Fruit fly (Drosophila melanogaster) whole organism, embryonic: ENCODE results near the gene CG11593.

Experiments used
- Atf3 ChIP-seq: fragments of 200-800 bp; sonication (Bioruptor generic); optimal IDR thresholded peaks from 3 replicates; lab custom pipeline; 2016; ENCODE audit warnings: missing biosample characterization, missing genetic modification characterization
- CG10565 ChIP-seq: fragments of 200-800 bp; sonication (Bioruptor generic); optimal IDR thresholded peaks from 3 replicates; lab custom pipeline; 2016; ENCODE audit warnings: missing biosample characterization, mild to moderate bottlenecking, missing genetic modification characterization
- CG10979 ChIP-seq: fragments of 200-800 bp; sonication (Bioruptor generic); optimal IDR thresholded peaks from 2 replicates; lab custom pipeline; 2018; ENCODE audit warnings: missing biosample characterization, mild to moderate bottlenecking, missing genetic modification characterization, moderate library complexity
- CG11398 ChIP-seq: fragments of 200-800 bp; sonication (Bioruptor generic); optimal IDR thresholded peaks from 2 replicates; lab custom pipeline; 2016; ENCODE audit warnings: missing biosample characterization, missing genetic modification characterization
- CG12942 ChIP-seq: fragments of 200-800 bp; sonication (Bioruptor generic); optimal IDR thresholded peaks from 3 replicates; lab custom pipeline; 2016; ENCODE audit warnings: missing biosample characterization, missing genetic modification characterization
- CG1529 ChIP-seq: fragments of 200-800 bp; sonication (Bioruptor generic); optimal IDR thresholded peaks from 3 replicates; lab custom pipeline; 2018; ENCODE audit warnings: missing biosample characterization, missing genetic modification characterization
- CG15514 ChIP-seq: fragments of 200-800 bp; sonication (Bioruptor generic); optimal IDR thresholded peaks from 3 replicates; lab custom pipeline; 2017; ENCODE audit warnings: missing biosample characterization, missing genetic modification characterization, mild to moderate bottlenecking, moderate library complexity, missing genetic modification reagents
- CG15601 ChIP-seq: fragments of 200-800 bp; sonication (Bioruptor generic); optimal IDR thresholded peaks from 3 replicates; lab custom pipeline; 2019; ENCODE audit warnings: missing biosample characterization, mild to moderate bottlenecking, missing genetic modification characterization, moderate library complexity
- CG17829 ChIP-seq: fragments of 200-800 bp; optimal IDR thresholded peaks from 2 replicates; lab custom pipeline; 2019; ENCODE audit warnings: missing biosample characterization, mild to moderate bottlenecking, missing genetic modification characterization, moderate library complexity
- CG1792 ChIP-seq: fragments of 200-800 bp; sonication (Bioruptor generic); optimal IDR thresholded peaks from 2 replicates; lab custom pipeline; 2016; ENCODE audit warnings: missing biosample characterization, missing genetic modification characterization
- CG2678 ChIP-seq: fragments of 200-800 bp; sonication (Bioruptor generic); optimal IDR thresholded peaks from 3 replicates; lab custom pipeline; 2019; ENCODE audit warnings: missing biosample characterization, mild to moderate bottlenecking, missing genetic modification characterization, moderate library complexity
- CG4360 ChIP-seq: fragments of 200-800 bp; sonication (Bioruptor generic); IDR thresholded peaks from 2 replicates; pipeline ENCODE4 v1.3.6; 2022; ENCODE audit warnings: missing biosample characterization, missing genetic modification characterization
- CG5180 ChIP-seq: fragments of 200-800 bp; sonication (Bioruptor generic); optimal IDR thresholded peaks from 3 replicates; lab custom pipeline; 2017; ENCODE audit warnings: missing biosample characterization, missing genetic modification characterization, mild to moderate bottlenecking, moderate library complexity, missing genetic modification reagents
- CG6689 ChIP-seq: fragments of 200-800 bp; sonication (Bioruptor generic); IDR thresholded peaks from 2 replicates; pipeline ENCODE4 v1.3.6; 2022; ENCODE audit warnings: missing biosample characterization, missing genetic modification characterization
- CG9876 ChIP-seq: fragments of 200-800 bp; sonication (Bioruptor generic); optimal IDR thresholded peaks from 2 replicates; lab custom pipeline; 2016; ENCODE audit warnings: missing biosample characterization, missing genetic modification characterization
- CHES-1-like ChIP-seq: fragments of 200-800 bp; sonication (Bioruptor generic); optimal IDR thresholded peaks from 2 replicates; lab custom pipeline; 2016; ENCODE audit warnings: missing biosample characterization, missing genetic modification characterization
- D19B ChIP-seq: fragments of 200-800 bp; sonication (Bioruptor generic); optimal IDR thresholded peaks from 2 replicates; lab custom pipeline; 2017; ENCODE audit warnings: missing biosample characterization, mild to moderate bottlenecking, missing genetic modification characterization
- Dad ChIP-seq: fragments of 200-800 bp; sonication (Bioruptor generic); optimal IDR thresholded peaks from 3 replicates; lab custom pipeline; 2016; ENCODE audit warnings: missing biosample characterization, missing genetic modification characterization
- Dll ChIP-seq: fragments of 200-800 bp; sonication (Bioruptor generic); IDR thresholded peaks from 4 replicates; pipeline ENCODE4 v1.3.6; 2022; ENCODE audit warnings: missing biosample characterization, missing genetic modification characterization; ENCODE audit not compliant: partially characterized antibody
- Eip74EF ChIP-seq, 2 experiments: fragments of 200-800 bp in 1 of 2; fragments of >200 bp in 1 of 2; sonication (Bioruptor generic) in 1 of 2; optimal IDR thresholded peaks; 2 replicates each; lab custom pipeline; 2017 to 2019; ENCODE audit warnings: missing biosample characterization in 2 of 2, missing genetic modification characterization in 2 of 2, mild to moderate bottlenecking in 1 of 2, moderate library complexity in 1 of 2
- Elba2 ChIP-seq: fragments of 200-800 bp; sonication (Bioruptor generic); optimal IDR thresholded peaks from 3 replicates; lab custom pipeline; 2016; ENCODE audit warnings: missing biosample characterization, missing genetic modification characterization
- Hey ChIP-seq: fragments of 200-800 bp; sonication (Bioruptor generic); optimal IDR thresholded peaks from 3 replicates; lab custom pipeline; 2018; ENCODE audit warnings: missing biosample characterization, mild to moderate bottlenecking, missing genetic modification characterization
- Nf-YC ChIP-seq: fragments of 200-800 bp; optimal IDR thresholded peaks from 3 replicates; lab custom pipeline; 2019; ENCODE audit warnings: missing biosample characterization, mild to moderate bottlenecking, missing genetic modification characterization, moderate library complexity
- Side ChIP-seq: fragments of 200-800 bp; sonication (Bioruptor generic); optimal IDR thresholded peaks from 2 replicates; lab custom pipeline; 2016; ENCODE audit warnings: missing biosample characterization, missing genetic modification characterization
- Sox100B ChIP-seq: fragments of 200-800 bp; sonication (Bioruptor generic); optimal IDR thresholded peaks from 3 replicates; lab custom pipeline; 2018; ENCODE audit warnings: missing biosample characterization, mild to moderate bottlenecking, missing genetic modification characterization
- Stat92E ChIP-seq, 3 experiments: fragments of >200 bp in 2 of 3; fragments of 200-800 bp in 1 of 3; sonication (Bioruptor generic) in 1 of 3; optimal IDR thresholded peaks; 2 replicates each; lab custom pipeline; 2017 to 2019; ENCODE audit warnings: missing biosample characterization in 3 of 3, missing genetic modification characterization in 3 of 3, mild to moderate bottlenecking in 1 of 3, moderate library complexity in 1 of 3
- TFAM ChIP-seq: fragments of 200-800 bp; sonication (Bioruptor generic); optimal IDR thresholded peaks from 2 replicates; lab custom pipeline; 2017; ENCODE audit warnings: missing biosample characterization, missing genetic modification characterization, inconsistent platforms
- ac ChIP-seq: fragments of 200-800 bp; sonication (Bioruptor generic); optimal IDR thresholded peaks from 3 replicates; lab custom pipeline; 2017; ENCODE audit warnings: missing biosample characterization, mild to moderate bottlenecking, missing genetic modification characterization
- caup ChIP-seq: fragments of 200-800 bp; sonication (Bioruptor generic); optimal IDR thresholded peaks from 3 replicates; lab custom pipeline; 2017; ENCODE audit warnings: missing biosample characterization, mild to moderate bottlenecking, missing genetic modification characterization, moderate library complexity; ENCODE audit not compliant: severe bottlenecking
- croc ChIP-seq: fragments of 200-800 bp; sonication (Bioruptor generic); conservative IDR thresholded peaks from 3 replicates; pipeline ENCODE4 v1.3.6; 2022; ENCODE audit warnings: missing biosample characterization, missing genetic modification characterization
- cwo ChIP-seq: fragments of 200-800 bp; sonication (Bioruptor generic); optimal IDR thresholded peaks from 3 replicates; lab custom pipeline; 2017; ENCODE audit warnings: missing biosample characterization, missing genetic modification characterization, mild to moderate bottlenecking, moderate library complexity, missing genetic modification reagents
- dm ChIP-seq: fragments of 200-800 bp; sonication (Bioruptor generic); optimal IDR thresholded peaks from 3 replicates; lab custom pipeline; 2016; ENCODE audit warnings: missing biosample characterization, missing genetic modification characterization
- eyg ChIP-seq: fragments of 200-800 bp; sonication (Bioruptor generic); optimal IDR thresholded peaks from 3 replicates; lab custom pipeline; 2016; ENCODE audit warnings: missing biosample characterization, missing genetic modification characterization
- fu2 ChIP-seq: fragments of 200-800 bp; sonication (Bioruptor generic); optimal IDR thresholded peaks from 2 replicates; lab custom pipeline; 2016; ENCODE audit warnings: missing biosample characterization, missing genetic modification characterization
- gt ChIP-seq: fragments of 200-800 bp; sonication (Bioruptor generic); IDR thresholded peaks from 2 replicates; pipeline ENCODE4 v1.3.6; 2022; ENCODE audit warnings: missing biosample characterization, missing genetic modification characterization
- kni ChIP-seq: fragments of 200-800 bp; sonication (Bioruptor generic); optimal IDR thresholded peaks from 3 replicates; lab custom pipeline; 2017; ENCODE audit warnings: mild to moderate bottlenecking, missing biosample characterization, missing genetic modification reagents, missing genetic modification characterization
- peb ChIP-seq: fragments of 200-800 bp; sonication (Bioruptor generic); IDR thresholded peaks from 2 replicates; pipeline ENCODE4 v1.3.6; 2022; ENCODE audit warnings: missing biosample characterization, missing genetic modification characterization
- pho ChIP-seq: fragments of 200-800 bp; sonication (Bioruptor generic); optimal IDR thresholded peaks from 2 replicates; lab custom pipeline; 2016; ENCODE audit warnings: missing biosample characterization, missing genetic modification characterization
- prd ChIP-seq, 3 experiments: fragments of >200 bp in 2 of 3; fragments of 200-800 bp in 1 of 3; sonication (Bioruptor generic) in 1 of 3; optimal IDR thresholded peaks in 2 of 3; IDR thresholded peaks in 1 of 3; 2 replicates in 2 of 3; 3 replicates in 1 of 3; pipeline versions ENCODE4 v1.3.6 to Lab custom; 2017 to 2022; ENCODE audit warnings: missing biosample characterization in 1 of 3, missing genetic modification characterization in 1 of 3
- pros ChIP-seq: fragments of 200-800 bp; sonication (Bioruptor generic); optimal IDR thresholded peaks from 3 replicates; lab custom pipeline; 2019; ENCODE audit warnings: missing biosample characterization, mild to moderate bottlenecking, missing genetic modification characterization, moderate library complexity
- pum ChIP-seq: fragments of 200-800 bp; sonication (Bioruptor generic); optimal IDR thresholded peaks from 2 replicates; lab custom pipeline; 2016; ENCODE audit warnings: missing biosample characterization, missing genetic modification characterization
- run ChIP-seq: fragments of 200-800 bp; sonication (Bioruptor generic); optimal IDR thresholded peaks from 3 replicates; lab custom pipeline; 2018; ENCODE audit warnings: missing biosample characterization, mild to moderate bottlenecking, missing genetic modification characterization
- slou ChIP-seq: fragments of 200-800 bp; sonication (Bioruptor generic); optimal IDR thresholded peaks from 3 replicates; lab custom pipeline; 2016; ENCODE audit warnings: missing biosample characterization, missing genetic modification characterization
- slp2 ChIP-seq: fragments of 200-800 bp; sonication (Bioruptor generic); optimal IDR thresholded peaks from 2 replicates; lab custom pipeline; 2016; ENCODE audit warnings: missing biosample characterization, missing genetic modification characterization
- so ChIP-seq: fragments of 200-800 bp; sonication (Bioruptor generic); IDR thresholded peaks from 3 replicates; pipeline ENCODE4 v1.3.6; 2022; ENCODE audit warnings: missing biosample characterization, missing genetic modification characterization
- twi ChIP-seq: fragments of 200-800 bp; optimal IDR thresholded peaks from 2 replicates; lab custom pipeline; 2019; ENCODE audit warnings: missing biosample characterization, mild to moderate bottlenecking, missing genetic modification characterization, moderate library complexity
- unc-4 ChIP-seq: fragments of 200-800 bp; sonication (Bioruptor generic); IDR thresholded peaks from 2 replicates; pipeline ENCODE4 v1.3.6; 2022; ENCODE audit warnings: missing biosample characterization, missing genetic modification characterization; ENCODE audit not compliant: partially characterized antibody
- vfl ChIP-seq: fragments of 200-800 bp; sonication (Bioruptor generic); optimal IDR thresholded peaks from 2 replicates; lab custom pipeline; 2016; ENCODE audit warnings: missing biosample characterization, missing genetic modification characterization

CG11593 gene

dm6 chr3L:4070221-4070995 lies 30.1 kb upstream of the CG11593 start (continued):
- no peak for TF ChIP-seq TFAM
- TF ChIP-seq vfl (GFP tag; lab: Kevin White, UChicago), result peak; percentile 58
- peak; percentile 85 for TF ChIP-seq dm (GFP tag; lab: Kevin White, UChicago)
- TF ChIP-seq eyg, result peak; percentile 73
- no peak for TF ChIP-seq Stat92E (GFP tag; optimal IDR thresholded peaks at IDR 0.05; lab: Kevin White, UChicago)
- peak; percentile 89 for TF ChIP-seq caup (GFP tag; lab: Kevin White, UChicago)
- peak; percentile 70 for TF ChIP-seq CG10979
- no peak for TF ChIP-seq Eip74EF (GFP tag; optimal IDR thresholded peaks at IDR 0.05; lab: Kevin White, UChicago)
- TF ChIP-seq CG12942 (GFP tag; lab: Kevin White, UChicago), result peak; percentile 79
- TF ChIP-seq CG1792 (GFP tag; lab: Kevin White, UChicago), result peak; percentile 86
- TF ChIP-seq croc (GFP tag; lab: Robert Waterston, UW), result peak; percentile 76
- TF ChIP-seq Dad (GFP tag; lab: Kevin White, UChicago), result peak; percentile 76
- TF ChIP-seq CG15601, result peak; percentile 64
- TF ChIP-seq gt (GFP tag; lab: Robert Waterston, UW), result peak; percentile 70
- peak; percentile 59 for TF ChIP-seq CG17829 (tag; lab: Kevin White, UChicago)
- peak; percentile 91 for TF ChIP-seq CG2678
- TF ChIP-seq run (tag; lab: Kevin White, UChicago), result peak; percentile 65
- TF ChIP-seq Side, result peak; percentile 69
- TF ChIP-seq slou, result peak; percentile 83
- TF ChIP-seq pum (GFP tag; lab: Kevin White, UChicago), result peak; percentile 78
- TF ChIP-seq Nf-YC (tag; lab: Kevin White, UChicago), result no peak
- TF ChIP-seq CG4360 (GFP tag; lab: Robert Waterston, UW), result peak; percentile 56
- peak; percentile 81 for TF ChIP-seq CG11398 (GFP tag; lab: Kevin White, UChicago)
- TF ChIP-seq CHES-1-like (GFP tag; lab: Kevin White, UChicago), result peak; percentile 91
- peak; percentile 29 for TF ChIP-seq CG5180 (GFP tag; lab: Kevin White, UChicago)
- TF ChIP-seq cwo, result peak; percentile 79
- no peak for TF ChIP-seq kni (GFP tag; lab: Kevin White, UChicago)
- TF ChIP-seq CG10565 (GFP tag; lab: Kevin White, UChicago), result peak; percentile 46
- TF ChIP-seq pros (GFP tag; lab: Kevin White, UChicago), result no peak
- TF ChIP-seq pho, result peak; percentile 85
- no peak for TF ChIP-seq Elba2 (GFP tag; lab: Kevin White, UChicago)
- peak; percentile 87 for TF ChIP-seq peb
- peak; percentile 92 for TF ChIP-seq CG6689 (GFP tag; lab: Robert Waterston, UW)
- TF ChIP-seq twi, result peak; percentile 33
- TF ChIP-seq ac, result peak; percentile 4
- peak; percentile 87 for TF ChIP-seq slp2 (GFP tag; lab: Kevin White, UChicago)
- TF ChIP-seq CG9876 (GFP tag; lab: Kevin White, UChicago), result peak; percentile 81
- TF ChIP-seq D19B (GFP tag; lab: Kevin White, UChicago), result peak; percentile 98
- peak; percentile 93 for TF ChIP-seq so
- peak; percentile 76 for TF ChIP-seq Atf3
- no peak for TF ChIP-seq prd (optimal IDR thresholded peaks at IDR 0.05; lab: Kevin White, UChicago)
- peak; percentile 92 for TF ChIP-seq prd (GFP tag; IDR thresholded peaks at IDR 0.05; lab: Robert Waterston, UW)
- TF ChIP-seq Dll (GFP tag; lab: Robert Waterston, UW), result no peak
- TF ChIP-seq Hey (tag; lab: Kevin White, UChicago), result peak; percentile 6
- peak; percentile 61 for TF ChIP-seq Sox100B (GFP tag; lab: Kevin White, UChicago)
- TF ChIP-seq unc-4 (GFP tag; lab: Robert Waterston, UW), result no peak
- peak; percentile 75 for TF ChIP-seq CG15514 (GFP tag; lab: Kevin White, UChicago)
- TF ChIP-seq fu2 (GFP tag; lab: Kevin White, UChicago), result peak; percentile 89
- TF ChIP-seq CG1529 (GFP tag; lab: Kevin White, UChicago), result peak; percentile 68
